Worm (Caenorhabditis elegans) whole organism, L1 larva: ENCODE results near the gene srx-47.

Source experiments
- elt-3 ChIP-seq, 6 experiments: fragments of 150-350 bp in 1 of 6; sonication (generic microtip); optimal IDR thresholded peaks; 2 replicates each; lab custom pipeline; 2017 to 2018; ENCODE audit warnings: missing biosample characterization in 6 of 6, missing genetic modification characterization in 6 of 6, inconsistent platforms in 1 of 6
- sptf-1 ChIP-seq: fragments of 150-350 bp; optimal IDR thresholded peaks from 2 replicates; lab custom pipeline; 2014; ENCODE audit warnings: missing biosample characterization, missing genetic modification characterization
- unc-62 ChIP-seq: fragments of 150-350 bp; optimal IDR thresholded peaks from 2 replicates; lab custom pipeline; 2014; ENCODE audit warnings: missing biosample characterization, missing genetic modification reagents, missing genetic modification characterization

DNA sequence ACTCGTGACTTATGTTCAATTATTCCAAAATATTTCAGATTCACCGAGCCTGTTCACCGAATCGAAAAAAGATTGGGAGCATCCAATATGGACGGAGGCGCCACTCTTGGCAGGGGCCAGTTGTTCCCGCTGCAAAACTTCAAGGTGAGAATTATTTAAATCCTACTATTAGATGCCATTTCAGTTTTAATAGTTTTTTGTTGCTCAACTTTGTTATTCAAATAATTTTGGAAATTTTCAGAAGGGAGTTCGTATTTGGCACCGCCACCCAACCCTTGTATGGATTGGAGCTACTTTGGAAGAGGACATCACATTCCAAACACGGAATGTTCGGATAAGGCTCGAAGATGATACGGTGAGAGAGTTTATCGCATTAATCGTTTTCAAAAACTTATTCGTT, 36.4 kb downstream of the srx-47 start, which contains the start of gene hum-2:
- TF ChIP-seq sptf-1 (tag; lab: Kevin White, UChicago) (no peak), unc-62 (GFP tag; lab: Kevin White, UChicago) (no peak), elt-3 (tag; optimal IDR thresholded peaks at IDR 0.05; lab: Kevin White, UChicago) (no peak)
